Worm (Caenorhabditis elegans) whole organism, young adult: ENCODE results near the gene fkh-9.

Experiments
- F37B4.10 ChIP-seq: fragments of 200-800 bp; sonication (Bioruptor generic); IDR thresholded peaks from 2 replicates; pipeline ENCODE4 v1.3.6; 2022; ENCODE audit warnings: missing genetic modification characterization, missing compliant biosample characterization
- F57A8.1 ChIP-seq: fragments of 200-800 bp; sonication (Bioruptor generic); optimal IDR thresholded peaks from 2 replicates; lab custom pipeline; 2018; ENCODE audit warnings: mild to moderate bottlenecking, missing genetic modification characterization, moderate library complexity, missing compliant biosample characterization
- ama-1 ChIP-seq, 3 experiments: fragments of 150-350 bp in 1 of 3; sonication (generic microtip) in 2 of 3; optimal IDR thresholded peaks; 2 replicates each; lab custom pipeline; 2014 to 2018; ENCODE audit warnings: missing biosample characterization in 2 of 3, missing genetic modification characterization in 2 of 3, missing genetic modification reagents in 2 of 3
- die-1 ChIP-seq: sonication (generic microtip); optimal IDR thresholded peaks from 2 replicates; lab custom pipeline; 2016; ENCODE audit warnings: missing genotype, mild to moderate bottlenecking, missing genetic modification characterization, missing compliant biosample characterization
- efl-1 ChIP-seq: fragments of 150-350 bp; optimal IDR thresholded peaks from 2 replicates; lab custom pipeline; 2014; ENCODE audit warnings: missing biosample characterization, missing genetic modification reagents, missing genetic modification characterization
- fkh-3 ChIP-seq: sonication (generic microtip); optimal IDR thresholded peaks from 2 replicates; lab custom pipeline; 2016; ENCODE audit warnings: mild to moderate bottlenecking, missing genetic modification characterization, missing compliant biosample characterization
- tbx-9 ChIP-seq: sonication (generic microtip); optimal IDR thresholded peaks from 2 replicates; lab custom pipeline; 2016; ENCODE audit warnings: borderline replicate concordance, missing genetic modification characterization, inconsistent platforms, missing compliant biosample characterization
- unc-62 ChIP-seq: fragments of 150-350 bp; optimal IDR thresholded peaks from 2 replicates; lab custom pipeline; 2014; ENCODE audit warnings: missing biosample characterization, missing genetic modification reagents, missing genetic modification characterization
- zfh-2 ChIP-seq: fragments of 200-800 bp; sonication (Bioruptor generic); conservative IDR thresholded peaks from 2 replicates; pipeline ENCODE4 v1.3.6; 2022; ENCODE audit warnings: missing genetic modification reagents, missing genetic modification characterization, missing compliant biosample characterization
- ztf-3 ChIP-seq: fragments of 200-800 bp; sonication (Bioruptor generic); optimal IDR thresholded peaks from 2 replicates; lab custom pipeline; 2018; ENCODE audit warnings: mild to moderate bottlenecking, missing genetic modification characterization, missing compliant biosample characterization

ce11 chrX:3839172-3839571 is 12.4 kb upstream of the fkh-9 start:
- TF ChIP-seq ama-1 (optimal IDR thresholded peaks at IDR 0.05; lab: Kevin White, UChicago) (no peak), ama-1 (GFP tag; optimal IDR thresholded peaks at IDR 0.05; lab: Kevin White, UChicago) (no peak), tbx-9 (no peak), efl-1 (GFP tag; lab: Kevin White, UChicago) (no peak), fkh-3 (tag; lab: Kevin White, UChicago) (no peak), unc-62 (GFP tag; lab: Kevin White, UChicago) (no peak), zfh-2 (GFP tag; lab: Robert Waterston, UW) (no peak), F57A8.1 (no peak), die-1 (tag; lab: Kevin White, UChicago) (no peak), F37B4.10 (GFP tag; lab: Robert Waterston, UW) (no peak), ztf-3 (GFP tag; lab: Kevin White, UChicago) (no peak)
